Fruit fly (Drosophila melanogaster): Measurements from ENCODE around the gene CG11384.

Gene CG11384

DNA sequence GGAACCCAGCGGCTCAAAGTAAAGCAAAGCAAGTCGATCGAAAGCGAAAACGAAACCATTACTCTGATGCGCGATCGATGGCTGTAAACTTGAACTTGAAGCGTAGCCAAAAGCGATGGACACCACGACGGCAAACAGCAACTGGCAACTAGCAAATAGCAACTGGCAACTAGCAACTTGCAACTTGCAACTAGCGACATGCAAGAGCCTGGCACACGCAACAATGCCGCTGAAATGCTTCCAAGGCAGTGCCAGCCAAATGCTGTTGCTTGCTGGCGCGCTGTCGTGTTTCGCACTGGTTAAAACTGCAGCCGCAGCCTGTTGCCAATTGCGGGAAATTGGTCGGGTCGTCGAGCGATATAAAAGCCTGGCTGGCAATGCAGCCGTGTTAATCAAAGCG, 5.5 kb upstream of the CG11384 start, which contains the start of gene CG14627:
CG14627 (plus strand) TSS at position 301 of the 400 bp plus-strand sequence.
- TF ChIP-seq dsf (GFP tag; optimal IDR thresholded peaks at IDR 0.05; ENCODE audit: borderline replicate concordance) (no peak), sv (GFP tag; optimal IDR thresholded peaks at IDR 0.05) (no peak), h (GFP tag; optimal IDR thresholded peaks at IDR 0.05) (no peak), woc (GFP tag; optimal IDR thresholded peaks at IDR 0.05) (no peak), lola (GFP tag; optimal IDR thresholded peaks at IDR 0.05) (no peak), Jra (GFP tag; optimal IDR thresholded peaks at IDR 0.05) (no peak), CG9705 (GFP tag; optimal IDR thresholded peaks at IDR 0.05) (no peak), Myc (optimal IDR thresholded peaks at IDR 0.05) (no peak), tai (GFP tag; optimal IDR thresholded peaks at IDR 0.05) (no peak), br (GFP tag; optimal IDR thresholded peaks at IDR 0.05) (no peak), OdsH (GFP tag; optimal IDR thresholded peaks at IDR 0.05) (no peak), pan (optimal IDR thresholded peaks at IDR 0.05) (no peak), dmrt93B (GFP tag; optimal IDR thresholded peaks at IDR 0.05) (no peak), Hr83 (GFP tag; optimal IDR thresholded peaks at IDR 0.05; ENCODE audit: poor library complexity, severe bottlenecking) (no peak), foxo (GFP tag; optimal IDR thresholded peaks at IDR 0.05) (no peak), Dfd (GFP tag; optimal IDR thresholded peaks at IDR 0.05) (no peak)

DNA sequence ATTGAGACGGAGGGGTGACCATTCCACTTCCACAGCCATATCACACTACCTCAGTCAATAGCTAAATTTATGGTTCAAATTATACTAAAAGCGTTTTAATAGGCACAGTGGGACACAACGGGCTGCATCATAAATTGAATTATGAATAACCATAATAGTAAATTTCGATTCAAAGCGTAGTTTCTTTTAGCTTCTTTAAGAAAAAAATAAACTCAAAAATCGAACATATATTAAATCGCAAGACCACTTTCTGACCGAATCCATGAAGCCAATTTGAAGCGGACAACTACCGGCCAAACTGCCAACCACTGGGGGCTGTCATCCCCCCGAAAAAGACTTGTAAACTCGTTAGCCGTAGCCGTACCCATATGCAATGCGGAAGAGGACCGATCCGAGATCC, 5.0 kb upstream of the CG11384 start:
- TF ChIP-seq dsf (GFP tag; optimal IDR thresholded peaks at IDR 0.05; ENCODE audit: borderline replicate concordance) (no peak), Hr83 (GFP tag; optimal IDR thresholded peaks at IDR 0.05; ENCODE audit: poor library complexity, severe bottlenecking) (no peak), Dfd (GFP tag; optimal IDR thresholded peaks at IDR 0.05) (no peak), OdsH (GFP tag; optimal IDR thresholded peaks at IDR 0.05) (no peak), CrebA (GFP tag; optimal IDR thresholded peaks at IDR 0.05; ENCODE audit: borderline replicate concordance) (no peak), dmrt93B (GFP tag; optimal IDR thresholded peaks at IDR 0.05) (no peak), Vsx2 (GFP tag; optimal IDR thresholded peaks at IDR 0.05; ENCODE audit: partially characterized antibody) (no peak), ey (GFP tag; optimal IDR thresholded peaks at IDR 0.05) (no peak), GATAd (GFP tag; optimal IDR thresholded peaks at IDR 0.05) (no peak), Hr78 (GFP tag; optimal IDR thresholded peaks at IDR 0.05) (no peak), lola (GFP tag; optimal IDR thresholded peaks at IDR 0.05) (no peak), Mio (GFP tag; optimal IDR thresholded peaks at IDR 0.05) (no peak), dl (GFP tag; optimal IDR thresholded peaks at IDR 0.05; ENCODE audit: insufficient read depth in 1 of 2, partially characterized antibody in 2 of 2) (no peak), h (GFP tag; optimal IDR thresholded peaks at IDR 0.05) (no peak)

DNA sequence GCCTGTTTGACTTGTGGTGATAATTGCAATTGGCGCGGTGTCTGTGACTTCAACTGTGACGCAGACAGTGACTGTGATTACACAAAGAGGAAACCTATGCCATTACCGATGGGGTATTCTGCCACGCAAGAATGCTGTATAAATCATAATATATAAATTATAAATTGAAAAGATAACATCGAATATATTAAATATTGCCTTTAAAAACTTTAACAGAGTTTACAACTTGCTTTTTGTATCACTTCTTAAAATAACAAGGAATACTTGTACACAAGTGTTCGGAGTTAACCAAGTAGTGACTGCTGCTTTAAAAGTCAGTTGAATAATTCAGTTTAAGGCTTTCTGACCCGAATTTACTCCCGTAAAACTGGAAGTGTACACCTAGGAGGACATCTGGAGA, 4.0 kb upstream of the CG11384 start, which contains the start of gene CG11379:
CG11379 (plus strand) TSS at position 301 of the 400 bp plus-strand sequence.
- TF ChIP-seq dsf (GFP tag; optimal IDR thresholded peaks at IDR 0.05; ENCODE audit: borderline replicate concordance) = no peak
- TF ChIP-seq CG9705 (GFP tag; optimal IDR thresholded peaks at IDR 0.05) = no peak
- TF ChIP-seq lola (GFP tag; optimal IDR thresholded peaks at IDR 0.05) = no peak
- no peak for TF ChIP-seq N (GFP tag; optimal IDR thresholded peaks at IDR 0.05)
- no peak for TF ChIP-seq fru (GFP tag; optimal IDR thresholded peaks at IDR 0.05)
- no peak for TF ChIP-seq CG32264 (GFP tag; optimal IDR thresholded peaks at IDR 0.05)
- no peak for TF ChIP-seq Abd-B (GFP tag; optimal IDR thresholded peaks at IDR 0.05)
- no peak for TF ChIP-seq GATAd (GFP tag; optimal IDR thresholded peaks at IDR 0.05)
- TF ChIP-seq brk (GFP tag; optimal IDR thresholded peaks at IDR 0.05) = no peak
- no peak for TF ChIP-seq Vsx2 (GFP tag; optimal IDR thresholded peaks at IDR 0.05; ENCODE audit: partially characterized antibody)
- no peak for TF ChIP-seq Hr78 (GFP tag; optimal IDR thresholded peaks at IDR 0.05)
- no peak for TF ChIP-seq CrebA (GFP tag; optimal IDR thresholded peaks at IDR 0.05; ENCODE audit: borderline replicate concordance)
- TF ChIP-seq pan (optimal IDR thresholded peaks at IDR 0.05) = no peak
- no peak for TF ChIP-seq OdsH (GFP tag; optimal IDR thresholded peaks at IDR 0.05)
- TF ChIP-seq dl (GFP tag; optimal IDR thresholded peaks at IDR 0.05; ENCODE audit: insufficient read depth in 1 of 2, partially characterized antibody in 2 of 2) = no peak
- TF ChIP-seq Sp1 (GFP tag; optimal IDR thresholded peaks at IDR 0.05) = no peak
- no peak for TF ChIP-seq HLH106 (tag; optimal IDR thresholded peaks at IDR 0.05)

DNA sequence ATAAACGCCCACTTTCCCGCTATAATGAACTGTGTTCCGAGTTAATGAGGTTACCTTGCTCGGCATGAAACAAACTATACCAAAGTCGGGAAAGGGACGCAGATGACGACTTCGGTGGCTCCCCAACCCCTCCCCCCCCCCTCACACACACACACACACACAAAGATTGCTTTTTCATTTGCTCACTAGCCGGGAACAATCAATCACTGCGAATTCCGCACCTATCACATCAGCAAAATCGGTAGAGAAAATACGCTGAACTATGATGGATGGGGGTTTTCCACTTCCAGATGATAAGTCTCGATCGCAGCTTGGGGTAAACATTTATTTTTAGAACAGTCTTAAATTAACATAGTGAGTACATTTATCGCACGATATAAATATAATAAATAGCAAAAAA, 2.3 kb downstream of the CG11384 start:
- TF ChIP-seq pan (optimal IDR thresholded peaks at IDR 0.05) = no peak
- peak; percentile 54 for TF ChIP-seq Dfd (GFP tag; optimal IDR thresholded peaks at IDR 0.05)
- no peak for TF ChIP-seq CG9705 (GFP tag; optimal IDR thresholded peaks at IDR 0.05)
- no peak for TF ChIP-seq Hnf4 (GFP tag; optimal IDR thresholded peaks at IDR 0.05)

Data from whole organism, wandering third instar larva.